Worm (Caenorhabditis elegans): Measurements from ENCODE around the gene trr-1.

trr-1 gene

DNA sequence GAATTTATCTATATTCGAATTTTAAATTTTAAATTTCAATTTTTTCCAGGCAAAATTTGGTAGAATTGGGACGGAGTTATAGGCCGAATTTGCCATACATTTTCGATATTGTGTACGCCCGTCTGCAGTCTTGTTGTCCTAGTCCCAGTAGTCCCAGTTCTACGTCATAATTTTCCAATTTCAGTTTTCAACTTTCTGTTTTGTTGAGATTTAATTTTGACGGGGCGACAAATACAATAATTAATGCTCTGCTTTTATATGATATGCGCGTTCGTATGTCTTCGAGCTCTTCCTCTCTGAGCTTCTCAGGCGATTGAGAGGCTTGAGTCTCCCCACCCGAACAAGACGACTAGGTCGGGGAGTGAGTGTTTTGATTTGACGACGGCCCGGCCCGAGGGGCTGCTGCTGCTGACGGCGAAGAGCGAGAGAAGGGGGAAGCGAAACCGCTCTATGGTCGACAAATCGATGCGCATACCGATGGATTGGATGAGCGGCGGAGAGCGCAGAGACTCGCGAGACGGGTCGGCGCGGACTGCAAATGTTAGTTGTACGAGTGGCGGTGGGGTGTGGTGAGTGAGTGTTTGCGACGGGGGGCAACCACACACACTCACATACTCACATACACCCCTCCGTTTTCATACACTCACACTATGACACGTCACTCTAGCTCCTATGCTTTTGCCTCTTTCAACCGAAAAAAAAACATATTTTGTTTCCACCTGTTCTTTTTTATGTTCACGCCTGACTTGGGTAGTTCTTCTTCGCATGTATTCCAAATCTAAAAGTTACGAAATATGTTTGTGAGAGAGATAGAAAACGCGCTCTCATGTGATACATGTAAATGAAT is 40.8 kb downstream of the trr-1 start (continued):
- TF ChIP-seq ceh-82 (tag; optimal IDR thresholded peaks at IDR 0.05) (no peak), nhr-10 (tag; optimal IDR thresholded peaks at IDR 0.05) (peak; percentile 37), zip-11 (GFP tag; IDR thresholded peaks at IDR 0.05) (no peak), D1046.2 (GFP tag; IDR thresholded peaks at IDR 0.05) (no peak), madf-9 (GFP tag; conservative IDR thresholded peaks at IDR 0.05) (peak; percentile 60; the same call in 1 of the 2 replicates), jun-1 (tag; optimal IDR thresholded peaks at IDR 0.05) (no peak), ZK337.2 (GFP tag; IDR thresholded peaks at IDR 0.05) (peak; percentile 10; the same call in 1 of the 2 replicates), nhr-11 (tag; optimal IDR thresholded peaks at IDR 0.05) (peak; percentile 88), nhr-237 (tag; optimal IDR thresholded peaks at IDR 0.05) (no peak), mes-2 (tag; optimal IDR thresholded peaks at IDR 0.05; ENCODE audit: poor library complexity, severe bottlenecking) (peak; percentile 77), ceh-32 (tag; optimal IDR thresholded peaks at IDR 0.05; ENCODE audit: poor library complexity) (no peak)

DNA sequence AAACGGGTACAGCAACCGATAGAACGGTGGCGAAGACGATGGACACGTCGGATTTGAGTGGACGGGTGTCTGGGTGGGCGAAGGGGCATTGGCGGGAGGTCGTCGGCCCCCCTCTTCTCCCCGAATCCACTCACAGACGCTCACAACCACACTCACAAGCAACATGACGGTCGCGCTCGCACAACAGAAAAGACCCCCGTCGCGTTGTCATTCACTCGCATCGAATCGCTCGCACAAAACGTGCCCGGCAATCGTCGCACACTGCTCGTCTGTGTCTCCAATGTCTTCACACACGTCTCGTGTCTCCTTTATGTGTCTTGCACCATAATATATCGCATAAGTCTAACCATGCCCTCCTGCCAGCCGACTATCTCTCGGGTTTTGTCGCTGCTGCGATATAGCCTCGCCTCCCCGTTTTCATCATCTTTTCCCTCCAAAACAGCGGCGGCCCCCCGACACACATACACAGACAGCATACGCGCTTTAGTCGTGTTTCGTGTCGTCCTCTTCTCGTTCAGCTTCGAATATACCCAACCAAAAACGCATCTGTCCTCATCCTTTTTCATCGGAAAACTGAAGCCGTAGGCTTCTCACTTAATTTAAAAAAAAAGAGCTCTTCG is 41.6 kb downstream of the trr-1 start:
- TF ChIP-seq spr-1 (tag; optimal IDR thresholded peaks at IDR 0.05) (peak; percentile 74), unc-62 (GFP tag; optimal IDR thresholded peaks at IDR 0.05 in 1 of 2) (peak in 1 of 2 experiments; percentile 100), unc-62 (tag; optimal IDR thresholded peaks at IDR 0.05) (no peak), ZK546.5 (tag; optimal IDR thresholded peaks at IDR 0.05) (no peak), unc-39 (tag; optimal IDR thresholded peaks at IDR 0.05) (peak; percentile 6), F49E8.2 (tag; optimal IDR thresholded peaks at IDR 0.05; ENCODE audit: borderline replicate concordance) (no peak), duxl-1 (tag; optimal IDR thresholded peaks at IDR 0.05; ENCODE audit: poor library complexity) (peak; percentile 73), egl-27 (tag; optimal IDR thresholded peaks at IDR 0.05) (no peak), lim-7 (GFP tag; IDR thresholded peaks at IDR 0.05) (no peak), gei-8 (GFP tag; optimal IDR thresholded peaks at IDR 0.05) (peak; percentile 51), ztf-7 (tag; optimal IDR thresholded peaks at IDR 0.05) (peak; percentile 72), ctbp-1 (GFP tag; IDR thresholded peaks at IDR 0.05) (peak; percentile 88), vab-7 (GFP tag; IDR thresholded peaks at IDR 0.05) (no peak), dmd-8 (GFP tag; IDR thresholded peaks at IDR 0.05) (no peak), Y105C5A.15 (GFP tag; IDR thresholded peaks at IDR 0.05) (no peak), mdt-29 (GFP tag; IDR thresholded peaks at IDR 0.05) (no peak; the same call in 1 of the 2 replicates), set-16 (GFP tag; IDR thresholded peaks at IDR 0.05) (peak; percentile 96), hlh-30 (tag; optimal IDR thresholded peaks at IDR 0.05; ENCODE audit: insufficient read depth) (peak; percentile 98), ces-1 (GFP tag; optimal IDR thresholded peaks at IDR 0.05) (no peak), rbr-2 (tag; optimal IDR thresholded peaks at IDR 0.05) (peak; percentile 93), T20F7.1 (GFP tag; optimal IDR thresholded peaks at IDR 0.05) (no peak), zip-2 (tag; optimal IDR thresholded peaks at IDR 0.05) (no peak), snpc-4 (tag; optimal IDR thresholded peaks at IDR 0.05) (no peak), ceh-20 (GFP tag; IDR thresholded peaks at IDR 0.05) (peak; percentile 84; the same call in 1 of the 2 replicates), attf-4 (tag; optimal IDR thresholded peaks at IDR 0.05) (no peak), saeg-2 (GFP tag; IDR thresholded peaks at IDR 0.05) (no peak), lin-15B (tag; optimal IDR thresholded peaks at IDR 0.05) (no peak), spr-3 (GFP tag; optimal IDR thresholded peaks at IDR 0.05) (peak; percentile 52), lin-29 (GFP tag; IDR thresholded peaks at IDR 0.05) (no peak), fos-1 (tag; optimal IDR thresholded peaks at IDR 0.05) (no peak), Y75B8A.6 (GFP tag; IDR thresholded peaks at IDR 0.05) (no peak), nhr-28 (tag; optimal IDR thresholded peaks at IDR 0.05) (peak; percentile 84), nhr-41 (GFP tag; IDR thresholded peaks at IDR 0.05) (0 out of 2 replicates have a peak, but pooled peaks have one; percentile 25), egl-43 (GFP tag; IDR thresholded peaks at IDR 0.05) (peak; percentile 80), lin-1 (GFP tag; IDR thresholded peaks at IDR 0.05) (peak; percentile 74; the same call in 1 of the 2 replicates), zfp-3 (GFP tag; conservative IDR thresholded peaks at IDR 0.05) (no peak), ZK337.2 (GFP tag; IDR thresholded peaks at IDR 0.05) (no peak), arid-1 (GFP tag; conservative IDR thresholded peaks at IDR 0.05) (peak; percentile 80)

Measured in whole organism, L4 larva.